Worm (Caenorhabditis elegans): ENCODE measurements around the gene sri-33.
"Not testable (repeated sequence)": the region's sequence is repeated elsewhere in the genome, so short reads cannot be mapped to it uniquely, and the experiment has no call there.

Gene sri-33

ce11 chrII:3145842-3146241 is 10.8 kb downstream of the sri-33 start, which contains the start of gene T10D4.15:
Gene T10D4.15, plus strand, starts transcription at chrII:3146142.
- TF ChIP-seq hlh-30 (tag; optimal IDR thresholded peaks at IDR 0.05; ENCODE audit: insufficient read depth) (no peak), gmeb-2 (tag; optimal IDR thresholded peaks at IDR 0.05) (no peak), fkh-6 (tag; optimal IDR thresholded peaks at IDR 0.05) (no peak), ceh-24 (tag; optimal IDR thresholded peaks at IDR 0.05) (no peak), madf-2 (tag; optimal IDR thresholded peaks at IDR 0.05) (no peak), ceh-31 (tag; optimal IDR thresholded peaks at IDR 0.05) (no peak), tbx-2 (tag; optimal IDR thresholded peaks at IDR 0.05) (no peak), ztf-16 (tag; optimal IDR thresholded peaks at IDR 0.05) (no peak), che-1 (tag; optimal IDR thresholded peaks at IDR 0.05) (no peak)

- TF ChIP-seq tbx-7, ceh-30, elt-2 (tag; optimal IDR thresholded peaks at IDR 0.05): not testable (repeated sequence)
These were observed 12.1 kb downstream of the sri-33 start, which contains the start of gene sri-43 for ce11 chrII:3144552-3144951. Gene sri-43, minus strand, starts transcription at chrII:3144652.

ce11 chrII:3142855-3143254 is 13.8 kb downstream of the sri-33 start, which contains the start of gene sri-42:
Gene sri-42, minus strand, starts transcription at chrII:3142955.
- TF ChIP-seq pha-2, sox-4, ceh-18 (tag; optimal IDR thresholded peaks at IDR 0.05): not testable (repeated sequence)

ce11 chrII:3137804-3138203 is 18.8 kb downstream of the sri-33 start, which contains the start of gene sri-54:
Gene sri-54, minus strand, starts transcription at chrII:3137904.
- no peak for TF ChIP-seq ama-1 (optimal IDR thresholded peaks at IDR 0.05)
- TF ChIP-seq pat-9 (tag; optimal IDR thresholded peaks at IDR 0.05), result no peak
- TF ChIP-seq npax-4 (tag; optimal IDR thresholded peaks at IDR 0.05), result no peak
- no peak for TF ChIP-seq K02D7.2 (tag; optimal IDR thresholded peaks at IDR 0.05)

- no peak for TF ChIP-seq elt-4 (tag; optimal IDR thresholded peaks at IDR 0.05)
- TF ChIP-seq lin-11 (tag; optimal IDR thresholded peaks at IDR 0.05), result no peak
- TF ChIP-seq dve-1 (tag; optimal IDR thresholded peaks at IDR 0.05), result peak; percentile 63
- no peak for TF ChIP-seq pha-2 (tag; optimal IDR thresholded peaks at IDR 0.05)
- TF ChIP-seq zip-5 (tag; optimal IDR thresholded peaks at IDR 0.05), result no peak
- no peak for TF ChIP-seq hlh-15 (tag; optimal IDR thresholded peaks at IDR 0.05)
- no peak for TF ChIP-seq rnt-1 (tag; optimal IDR thresholded peaks at IDR 0.05)
These were observed 21.4 kb downstream of the sri-33 start for ce11 chrII:3135293-3135692.

ce11 chrII:3129007-3129406 is 27.6 kb downstream of the sri-33 start, which contains the start of gene chil-24:
Gene chil-24, plus strand, starts transcription at chrII:3129162.
- TF ChIP-seq fkh-6 (tag; optimal IDR thresholded peaks at IDR 0.05) (no peak), ceh-2 (tag; optimal IDR thresholded peaks at IDR 0.05) (no peak), hlh-6 (tag; optimal IDR thresholded peaks at IDR 0.05) (no peak), ceh-14 (tag; optimal IDR thresholded peaks at IDR 0.05) (no peak), mec-3 (tag; optimal IDR thresholded peaks at IDR 0.05; ENCODE audit: borderline replicate concordance) (no peak), pax-1 (tag; optimal IDR thresholded peaks at IDR 0.05) (no peak), npax-4 (tag; optimal IDR thresholded peaks at IDR 0.05) (no peak), T23F11.4 (GFP tag; optimal IDR thresholded peaks at IDR 0.05) (no peak)

ce11 chrII:3126741-3127140 is 29.9 kb downstream of the sri-33 start, which contains the start of gene ins-31:
Gene ins-31, plus strand, starts transcription at chrII:3127041.
- not testable (repeated sequence) for TF ChIP-seq ceh-19 (GFP tag; optimal IDR thresholded peaks at IDR 0.05); zip-5 (tag; optimal IDR thresholded peaks at IDR 0.05); sox-2 (GFP tag; IDR thresholded peaks at IDR 0.05)
